Fruit fly (Drosophila melanogaster): ENCODE results near the gene path.

- TF ChIP-seq toe (GFP tag; optimal IDR thresholded peaks at IDR 0.05) = no peak
- TF ChIP-seq Hr96 (GFP tag; optimal IDR thresholded peaks at IDR 0.05) = no peak
- TF ChIP-seq CG33017 (tag; optimal IDR thresholded peaks at IDR 0.05) = no peak
- TF ChIP-seq kay (GFP tag; ENCODE audit: borderline replicate concordance) = no peak
- TF ChIP-seq Mnt (GFP tag; optimal IDR thresholded peaks at IDR 0.05) = no peak
- TF ChIP-seq Clk (GFP tag; optimal IDR thresholded peaks at IDR 0.05) = no peak
- TF ChIP-seq tj (GFP tag; optimal IDR thresholded peaks at IDR 0.05) = no peak
- no peak for TF ChIP-seq pad (GFP tag; optimal IDR thresholded peaks at IDR 0.05)
- TF ChIP-seq CG7101 (tag; optimal IDR thresholded peaks at IDR 0.05) = no peak
- no peak for TF ChIP-seq CG1620 (GFP tag; optimal IDR thresholded peaks at IDR 0.05)
Observed at dm6 chr3L:9461670-9462246, 43.4 kb downstream of the path start.
